Fruit fly (Drosophila melanogaster) S2 (cell line): Measurements from ENCODE around the gene CG43219.

Experiments
- CG8478 ChIP-seq: fragments of >200 bp; optimal IDR thresholded peaks from 2 replicates; lab custom pipeline; 2018
- CTCF ChIP-seq, 2 experiments: fragments of >200 bp; optimal IDR thresholded peaks; 2 replicates each; lab custom pipeline; 2018

- TF ChIP-seq CG8478 (lab: Kevin White, UChicago), result no peak
- TF ChIP-seq CTCF (optimal IDR thresholded peaks at IDR 0.05; lab: Kevin White, UChicago), result peak in 1 of 2 experiments; percentile 24
Measured at dm6 chr3L:21202029-21202776, 18.0 kb upstream of the CG43219 start.
